Worm (Caenorhabditis elegans) whole organism, L1 larva: ENCODE data around the gene frpr-10.

Source experiments
- C16A3.4 ChIP-seq: fragments of 150-350 bp; optimal IDR thresholded peaks from 2 replicates; lab custom pipeline; 2014; ENCODE audit warnings: missing biosample characterization, missing genetic modification characterization
- Y116A8C.19 ChIP-seq: sonication (generic microtip); optimal IDR thresholded peaks from 2 replicates; lab custom pipeline; 2016; ENCODE audit warnings: missing compliant biosample characterization, missing genetic modification characterization, borderline replicate concordance
- alr-1 ChIP-seq: fragments of 200-800 bp; sonication (Bioruptor generic); optimal IDR thresholded peaks from 2 replicates; lab custom pipeline; 2018; ENCODE audit warnings: borderline replicate concordance, mild to moderate bottlenecking, missing genetic modification characterization, missing compliant biosample characterization
- aly-2 ChIP-seq: fragments of 150-350 bp; optimal IDR thresholded peaks from 2 replicates; lab custom pipeline; 2014; ENCODE audit warnings: missing biosample characterization, missing genetic modification characterization
- ama-1 ChIP-seq: fragments of 150-350 bp; optimal IDR thresholded peaks from 2 replicates; lab custom pipeline; 2014
- blmp-1 ChIP-seq: fragments of 150-350 bp; optimal IDR thresholded peaks from 2 replicates; lab custom pipeline; 2014; ENCODE audit warnings: missing biosample characterization, missing genetic modification characterization
- ceh-82 ChIP-seq, 3 experiments: fragments of 150-350 bp in 1 of 3; sonication (generic microtip) in 2 of 3; optimal IDR thresholded peaks; 2 replicates each; lab custom pipeline; 2014 to 2017; ENCODE audit warnings: missing biosample characterization in 3 of 3, missing genetic modification characterization in 3 of 3
- ceh-88 ChIP-seq: fragments of 200-800 bp; sonication (Bioruptor generic); IDR thresholded peaks from 2 replicates; pipeline ENCODE4 v1.3.6; 2022; ENCODE audit warnings: missing genetic modification characterization, missing compliant biosample characterization
- dsc-1 ChIP-seq: sonication (generic microtip); optimal IDR thresholded peaks from 2 replicates; lab custom pipeline; 2016; ENCODE audit warnings: mild to moderate bottlenecking, missing genetic modification characterization, missing compliant biosample characterization
- efl-1 ChIP-seq, 4 experiments: fragments of 150-350 bp; optimal IDR thresholded peaks in 3 of 4; peaks in 1 of 4; 1 replicate in 1 of 4; 2 replicates in 3 of 4; lab custom pipeline; 2014; ENCODE audit warnings: missing biosample characterization in 2 of 4, missing genetic modification characterization in 2 of 4, missing genetic modification reagents in 2 of 4
- egl-13 ChIP-seq: sonication (generic microtip); optimal IDR thresholded peaks from 2 replicates; lab custom pipeline; 2016; ENCODE audit warnings: missing genotype, missing genetic modification reagents, missing genetic modification characterization, missing compliant biosample characterization
- egl-27 ChIP-seq, 2 experiments: fragments of 150-350 bp in 1 of 2; sonication (generic microtip); optimal IDR thresholded peaks; 3 replicates each; lab custom pipeline; 2017 to 2018; ENCODE audit warnings: missing biosample characterization in 2 of 2, missing genetic modification characterization in 2 of 2, missing genetic modification reagents in 2 of 2
- elt-2 ChIP-seq: sonication (generic microtip); optimal IDR thresholded peaks from 2 replicates; lab custom pipeline; 2016; ENCODE audit warnings: missing genetic modification characterization, mild to moderate bottlenecking, inconsistent platforms, missing compliant biosample characterization, missing genetic modification reagents
- elt-3 ChIP-seq, 6 experiments: fragments of 150-350 bp in 1 of 6; sonication (generic microtip); optimal IDR thresholded peaks; 2 replicates each; lab custom pipeline; 2017 to 2018; ENCODE audit warnings: missing biosample characterization in 6 of 6, missing genetic modification characterization in 6 of 6, inconsistent platforms in 1 of 6
- fkh-10 ChIP-seq: sonication (generic microtip); optimal IDR thresholded peaks from 2 replicates; lab custom pipeline; 2017; ENCODE audit warnings: missing biosample characterization, missing genetic modification reagents, missing genetic modification characterization
- fkh-4 ChIP-seq: sonication (generic microtip); optimal IDR thresholded peaks from 2 replicates; lab custom pipeline; 2016; ENCODE audit warnings: missing compliant biosample characterization, missing genetic modification characterization, borderline replicate concordance
- fos-1 ChIP-seq: fragments of 150-350 bp; optimal IDR thresholded peaks from 2 replicates; lab custom pipeline; 2014; ENCODE audit warnings: missing biosample characterization, missing genetic modification characterization
- hlh-17 ChIP-seq: fragments of 200-800 bp; sonication (Bioruptor generic); optimal IDR thresholded peaks from 2 replicates; lab custom pipeline; 2018; ENCODE audit warnings: missing genetic modification characterization, mild to moderate bottlenecking, missing compliant biosample characterization, moderate library complexity, borderline replicate concordance
- hpl-2 ChIP-seq: fragments of 150-350 bp; optimal IDR thresholded peaks from 2 replicates; lab custom pipeline; 2014; ENCODE audit warnings: missing biosample characterization, missing genetic modification reagents, missing genetic modification characterization
- jun-1 ChIP-seq: fragments of 150-350 bp; optimal IDR thresholded peaks from 2 replicates; lab custom pipeline; 2014; ENCODE audit warnings: missing biosample characterization, missing genetic modification reagents, missing genetic modification characterization
- lin-13 ChIP-seq: fragments of 150-350 bp; optimal IDR thresholded peaks from 2 replicates; lab custom pipeline; 2014; ENCODE audit warnings: missing biosample characterization, missing genetic modification reagents, missing genetic modification characterization
- lin-14 ChIP-seq: fragments of 200-800 bp; sonication (Bioruptor generic); optimal IDR thresholded peaks from 2 replicates; lab custom pipeline; 2018; ENCODE audit warnings: mild to moderate bottlenecking, missing genetic modification characterization, moderate library complexity, missing compliant biosample characterization
- lin-15B ChIP-seq: fragments of 150-350 bp; sonication (generic microtip); optimal IDR thresholded peaks from 3 replicates; lab custom pipeline; 2014; ENCODE audit warnings: missing biosample characterization, missing genetic modification characterization
- mab-9 ChIP-seq: fragments of 200-800 bp; sonication (Bioruptor generic); IDR thresholded peaks from 2 replicates; pipeline ENCODE4 v1.3.6; 2022; ENCODE audit warnings: missing genetic modification reagents, missing genetic modification characterization, missing compliant biosample characterization
- mdl-1 ChIP-seq, 2 experiments: fragments of 150-350 bp; optimal IDR thresholded peaks; 2 replicates each; lab custom pipeline; 2014 to 2017; ENCODE audit warnings: missing biosample characterization in 2 of 2, missing genetic modification characterization in 2 of 2, inconsistent platforms in 1 of 2
- nhr-19 ChIP-seq: fragments of 200-800 bp; sonication (Bioruptor generic); conservative IDR thresholded peaks from 2 replicates; pipeline ENCODE4 v1.3.6; 2022; ENCODE audit warnings: missing genetic modification characterization, missing compliant biosample characterization
- nhr-237 ChIP-seq: fragments of 150-350 bp; optimal IDR thresholded peaks from 2 replicates; lab custom pipeline; 2014; ENCODE audit warnings: missing biosample characterization, missing genetic modification characterization
- nhr-28 ChIP-seq: fragments of 150-350 bp; optimal IDR thresholded peaks from 2 replicates; lab custom pipeline; 2014; ENCODE audit warnings: missing biosample characterization, missing genetic modification characterization
- nhr-71 ChIP-seq: sonication (generic microtip); optimal IDR thresholded peaks from 2 replicates; lab custom pipeline; 2016; ENCODE audit warnings: mild to moderate bottlenecking, missing genetic modification characterization, moderate library complexity, missing compliant biosample characterization
- nhr-76 ChIP-seq: sonication (generic microtip); optimal IDR thresholded peaks from 2 replicates; lab custom pipeline; 2017; ENCODE audit warnings: missing biosample characterization, missing genetic modification characterization
- nhr-77 ChIP-seq: fragments of 150-350 bp; optimal IDR thresholded peaks from 2 replicates; lab custom pipeline; 2014; ENCODE audit warnings: missing biosample characterization, missing genetic modification characterization
- nhr-84 ChIP-seq: sonication (generic microtip); optimal IDR thresholded peaks from 2 replicates; lab custom pipeline; 2017; ENCODE audit warnings: missing biosample characterization, missing genetic modification characterization
- nhr-85 ChIP-seq: sonication (generic microtip); peaks from one replicate; lab custom pipeline; 2016; ENCODE audit warnings: missing genetic modification characterization, inconsistent platforms, missing compliant biosample characterization
- pag-3 ChIP-seq: sonication (generic microtip); optimal IDR thresholded peaks from 2 replicates; lab custom pipeline; 2017; ENCODE audit warnings: missing genetic modification characterization, mild to moderate bottlenecking, missing compliant biosample characterization, antibody characterized with exemption, borderline replicate concordance; ENCODE audit not compliant: insufficient read depth
- rnt-1 ChIP-seq: sonication (generic microtip); optimal IDR thresholded peaks from 2 replicates; lab custom pipeline; 2016; ENCODE audit warnings: mild to moderate bottlenecking, missing genetic modification characterization, moderate library complexity, missing compliant biosample characterization
- snu-23 ChIP-seq: sonication (generic microtip); optimal IDR thresholded peaks from 2 replicates; lab custom pipeline; 2016; ENCODE audit warnings: missing genetic modification characterization, missing compliant biosample characterization
- sox-4 ChIP-seq: sonication (generic microtip); optimal IDR thresholded peaks from 2 replicates; lab custom pipeline; 2016; ENCODE audit warnings: missing genetic modification characterization, missing compliant biosample characterization
- tbx-2 ChIP-seq: sonication (generic microtip); optimal IDR thresholded peaks from 2 replicates; lab custom pipeline; 2016; ENCODE audit warnings: missing genetic modification characterization, missing compliant biosample characterization
- tlp-1 ChIP-seq: fragments of 150-350 bp; optimal IDR thresholded peaks from 2 replicates; lab custom pipeline; 2014; ENCODE audit warnings: missing biosample characterization, missing genetic modification characterization
- unc-98 ChIP-seq: fragments of 200-800 bp; sonication (Bioruptor generic); IDR thresholded peaks from 2 replicates; pipeline ENCODE4 v1.3.6; 2022; ENCODE audit warnings: missing genetic modification characterization, missing compliant biosample characterization
- vab-15 ChIP-seq: sonication (generic microtip); optimal IDR thresholded peaks from 2 replicates; lab custom pipeline; 2017; ENCODE audit warnings: missing genotype, mild to moderate bottlenecking, missing genetic modification characterization, missing compliant biosample characterization
- xbp-1 ChIP-seq: sonication (generic microtip); optimal IDR thresholded peaks from 2 replicates; lab custom pipeline; 2016; ENCODE audit warnings: missing genetic modification characterization, missing compliant biosample characterization
- zip-4 ChIP-seq: fragments of 200-800 bp; sonication (Bioruptor generic); optimal IDR thresholded peaks from 2 replicates; lab custom pipeline; 2018; ENCODE audit warnings: mild to moderate bottlenecking, missing genetic modification characterization, moderate library complexity, missing compliant biosample characterization

Gene frpr-10

DNA sequence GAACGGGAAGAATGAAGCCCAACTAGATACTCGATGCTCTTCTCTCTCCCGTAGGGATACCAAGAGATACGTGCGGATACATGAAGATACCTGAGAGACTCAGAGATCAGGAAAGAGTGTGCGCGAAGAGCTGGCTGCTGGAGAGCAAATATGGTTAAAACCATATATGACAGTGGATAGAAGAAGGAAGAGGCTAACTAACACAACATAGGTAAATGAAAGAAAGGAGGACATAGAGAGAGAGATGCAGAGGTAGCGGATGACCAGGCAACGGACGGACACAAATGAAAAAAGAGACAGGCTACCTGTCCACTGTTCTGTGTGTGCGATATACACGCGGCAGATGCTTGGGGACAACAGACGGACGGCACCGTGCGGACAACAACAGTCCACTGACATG lies 50.5 kb downstream of the frpr-10 start:
- TF ChIP-seq nhr-237 (tag; lab: Kevin White, UChicago) (no peak), aly-2 (tag; lab: Kevin White, UChicago) (no peak), ceh-88 (no peak), dsc-1 (tag; lab: Kevin White, UChicago) (no peak), mdl-1 (tag; optimal IDR thresholded peaks at IDR 0.05; lab: Kevin White, UChicago) (no peak), mab-9 (GFP tag; lab: Robert Waterston, UW) (no peak), lin-14 (GFP tag; lab: Kevin White, UChicago) (no peak), nhr-76 (tag; lab: Kevin White, UChicago) (no peak), fkh-4 (tag; lab: Kevin White, UChicago) (no peak), hlh-17 (GFP tag; lab: Kevin White, UChicago) (no peak), elt-2 (tag; lab: Kevin White, UChicago) (no peak), nhr-71 (tag; lab: Kevin White, UChicago) (no peak), tbx-2 (tag; lab: Kevin White, UChicago) (no peak), vab-15 (tag; lab: Kevin White, UChicago) (no peak), ama-1 (lab: Kevin White, UChicago) (no peak), fos-1 (tag; lab: Kevin White, UChicago) (no peak)

DNA sequence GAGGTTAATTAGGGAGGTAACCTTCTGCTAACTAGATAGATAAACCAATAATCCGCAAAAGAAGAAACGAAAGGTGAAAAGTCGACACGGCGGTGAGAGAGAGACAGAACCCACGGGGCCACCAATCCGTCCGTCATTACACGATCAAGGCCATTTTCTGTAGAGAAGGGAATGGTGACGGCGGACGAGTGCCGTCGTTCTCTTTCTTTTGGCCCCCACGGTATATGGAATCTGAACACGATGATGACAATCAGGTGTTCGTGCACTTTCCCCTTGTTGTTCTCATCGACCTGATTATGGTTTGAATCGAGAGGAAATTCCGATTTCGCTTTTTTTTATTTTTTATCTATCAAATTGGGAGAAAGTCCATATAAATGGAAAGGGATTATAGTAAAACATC lies 51.8 kb downstream of the frpr-10 start:
- no peak for TF ChIP-seq nhr-77
- no peak for TF ChIP-seq xbp-1 (tag; lab: Kevin White, UChicago)
- TF ChIP-seq fkh-10, result no peak
- TF ChIP-seq egl-13 (tag; lab: Kevin White, UChicago), result no peak
- TF ChIP-seq snu-23 (GFP tag; lab: Kevin White, UChicago), result no peak
- TF ChIP-seq rnt-1, result no peak
- no peak for TF ChIP-seq efl-1 (optimal IDR thresholded peaks at IDR 0.05; lab: Kevin White, UChicago)
- TF ChIP-seq efl-1 (GFP tag; optimal IDR thresholded peaks at IDR 0.05 in 1 of 2; lab: Kevin White, UChicago), result no peak
- peak; percentile 91 for TF ChIP-seq blmp-1 (tag; lab: Kevin White, UChicago)
- TF ChIP-seq C16A3.4, result no peak
- no peak for TF ChIP-seq tlp-1 (tag; lab: Kevin White, UChicago)
- TF ChIP-seq nhr-85 (tag; lab: Kevin White, UChicago), result peak; percentile 76
- no peak for TF ChIP-seq mab-9 (GFP tag; lab: Robert Waterston, UW)
- peak; percentile 60 for TF ChIP-seq lin-14 (GFP tag; lab: Kevin White, UChicago)
- peak in 1 of 6 experiments; percentile 31 for TF ChIP-seq elt-3 (tag; optimal IDR thresholded peaks at IDR 0.05; lab: Kevin White, UChicago)
- TF ChIP-seq Y116A8C.19, result no peak
- TF ChIP-seq nhr-237 (tag; lab: Kevin White, UChicago), result no peak
- TF ChIP-seq zip-4 (GFP tag; lab: Kevin White, UChicago), result no peak
- TF ChIP-seq lin-13 (GFP tag; lab: Kevin White, UChicago), result no peak
- TF ChIP-seq nhr-19 (GFP tag; lab: Robert Waterston, UW), result no peak

DNA sequence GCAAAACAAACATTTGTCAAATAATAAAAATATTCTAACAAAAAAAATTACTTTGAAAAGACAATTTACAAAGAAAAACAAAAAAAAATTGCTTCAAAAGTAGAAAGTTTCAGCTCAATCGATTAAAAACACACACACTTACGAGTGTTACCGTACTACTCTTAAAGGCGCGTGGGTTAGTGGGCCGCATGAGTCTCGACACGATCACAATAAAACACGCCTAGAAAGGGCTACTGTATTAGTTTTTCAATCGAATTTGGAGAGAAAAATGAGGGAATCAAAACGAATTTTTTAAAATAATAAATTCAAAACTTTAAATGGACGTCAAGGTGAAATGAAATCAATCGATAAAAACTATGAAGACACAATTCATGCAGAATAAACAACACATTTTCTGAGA lies 52.9 kb downstream of the frpr-10 start:
- TF ChIP-seq sox-4 (tag; lab: Kevin White, UChicago) (no peak), ceh-82 (tag; optimal IDR thresholded peaks at IDR 0.05; lab: Kevin White, UChicago) (no peak), nhr-28 (tag; lab: Kevin White, UChicago) (no peak), hpl-2 (GFP tag; lab: Kevin White, UChicago) (no peak), lin-13 (GFP tag; lab: Kevin White, UChicago) (no peak)

DNA sequence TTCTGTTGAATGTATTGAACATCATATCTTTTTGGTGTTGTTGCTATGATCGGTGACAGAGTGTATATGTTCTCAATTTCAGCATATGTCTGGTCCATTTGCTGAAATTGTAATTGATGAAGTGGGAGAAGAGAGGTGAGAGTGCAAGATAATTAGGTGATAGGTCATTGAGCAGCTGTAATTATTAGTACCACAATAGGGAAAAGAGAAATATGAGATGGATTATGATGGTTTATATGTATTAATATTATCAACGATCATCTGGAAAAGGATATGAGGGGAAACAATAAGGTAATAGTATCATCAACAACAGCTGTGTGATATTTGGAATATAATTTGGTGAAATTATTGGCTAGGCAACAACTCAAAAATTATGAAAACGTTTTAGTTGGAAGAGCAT lies 54.7 kb downstream of the frpr-10 start, which contains the start of gene Y42H9B.3:
Y42H9B.3 (minus strand) TSS at position 101 of the 400 bp plus-strand sequence.
- TF ChIP-seq jun-1 (tag; lab: Kevin White, UChicago), result no peak
- TF ChIP-seq nhr-84 (tag; lab: Kevin White, UChicago), result no peak
- TF ChIP-seq pag-3 (tag; lab: Kevin White, UChicago), result no peak
- no peak for TF ChIP-seq egl-13 (tag; lab: Kevin White, UChicago)
- TF ChIP-seq egl-27 (tag; optimal IDR thresholded peaks at IDR 0.05; lab: Kevin White, UChicago), result no peak
- TF ChIP-seq lin-15B (tag; lab: Kevin White, UChicago), result no peak
- no peak for TF ChIP-seq unc-98 (GFP tag; lab: Robert Waterston, UW)
- TF ChIP-seq mab-9 (GFP tag; lab: Robert Waterston, UW), result no peak
- TF ChIP-seq rnt-1, result no peak
- TF ChIP-seq ama-1 (lab: Kevin White, UChicago), result no peak
- TF ChIP-seq alr-1 (tag; lab: Kevin White, UChicago), result no peak
- no peak for TF ChIP-seq hpl-2 (GFP tag; lab: Kevin White, UChicago)
